Worm (Caenorhabditis elegans) whole organism, L2 larva: ENCODE data around the gene M153.3.

Experiments
- ama-1 ChIP-seq: fragments of 150-350 bp; optimal IDR thresholded peaks from 2 replicates; lab custom pipeline; 2018; ENCODE audit warnings: inconsistent platforms
- crh-2 ChIP-seq: sonication (generic microtip); optimal IDR thresholded peaks from 2 replicates; lab custom pipeline; 2017; ENCODE audit warnings: missing biosample characterization, missing genetic modification characterization
- dmd-4 ChIP-seq: sonication (generic microtip); optimal IDR thresholded peaks from 2 replicates; lab custom pipeline; 2017; ENCODE audit warnings: missing biosample characterization, missing genetic modification characterization
- egl-27 ChIP-seq: sonication (generic microtip); optimal IDR thresholded peaks from 3 replicates; lab custom pipeline; 2017; ENCODE audit warnings: missing biosample characterization, missing genetic modification reagents, missing genetic modification characterization
- elt-1 ChIP-seq: fragments of 150-350 bp; optimal IDR thresholded peaks from 2 replicates; lab custom pipeline; 2014; ENCODE audit warnings: missing biosample characterization, missing genetic modification characterization
- elt-3 ChIP-seq: sonication (generic microtip); optimal IDR thresholded peaks from 2 replicates; lab custom pipeline; 2017; ENCODE audit warnings: missing biosample characterization, missing genetic modification characterization
- fos-1 ChIP-seq: fragments of 150-350 bp; optimal IDR thresholded peaks from 2 replicates; lab custom pipeline; 2014; ENCODE audit warnings: missing biosample characterization, missing genetic modification characterization
- nhr-11 ChIP-seq: fragments of 150-350 bp; optimal IDR thresholded peaks from 2 replicates; lab custom pipeline; 2014; ENCODE audit warnings: missing biosample characterization, missing genetic modification characterization
- nhr-237 ChIP-seq: fragments of 150-350 bp; optimal IDR thresholded peaks from 2 replicates; lab custom pipeline; 2014; ENCODE audit warnings: missing biosample characterization, missing genetic modification characterization
- snpc-4 ChIP-seq: fragments of 150-350 bp; optimal IDR thresholded peaks from 2 replicates; lab custom pipeline; 2014; ENCODE audit warnings: missing biosample characterization, missing genetic modification characterization
- unc-62 ChIP-seq: fragments of 150-350 bp; optimal IDR thresholded peaks from 2 replicates; lab custom pipeline; 2014; ENCODE audit warnings: missing biosample characterization, missing genetic modification reagents, missing genetic modification characterization
- ztf-11 ChIP-seq: sonication (generic microtip); optimal IDR thresholded peaks from 2 replicates; lab custom pipeline; 2017; ENCODE audit warnings: missing biosample characterization, missing genetic modification characterization

DNA sequence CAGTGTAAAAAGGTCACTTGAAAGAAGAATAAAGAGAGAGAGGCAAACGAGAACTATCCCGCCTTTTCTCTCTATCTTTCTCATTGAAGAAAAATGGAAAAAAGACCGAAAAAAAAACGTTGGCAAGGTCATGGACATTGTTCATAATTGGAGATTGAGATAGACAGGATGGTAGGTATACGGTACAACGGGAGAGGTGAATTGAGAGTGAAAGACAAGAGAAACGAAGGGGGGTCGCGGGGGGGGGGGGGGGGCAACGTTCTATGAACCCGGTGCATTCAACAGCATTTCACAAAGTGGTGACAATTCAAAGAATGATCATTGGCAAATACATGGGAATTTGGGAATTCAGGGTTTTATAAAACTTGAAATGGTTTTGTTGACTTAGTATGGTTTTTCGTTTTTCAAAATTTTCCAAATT, 34.2 kb downstream of the M153.3 start:
- no peak for TF ChIP-seq unc-62 (GFP tag; lab: Kevin White, UChicago)
- no peak for TF ChIP-seq fos-1 (tag; lab: Kevin White, UChicago)
- no peak for TF ChIP-seq ztf-11 (tag; lab: Kevin White, UChicago)
- no peak for TF ChIP-seq nhr-11 (tag; lab: Kevin White, UChicago)
- TF ChIP-seq snpc-4 (tag; lab: Kevin White, UChicago) = no peak
- peak; percentile 45 for TF ChIP-seq crh-2 (tag; lab: Kevin White, UChicago)
- no peak for TF ChIP-seq elt-3 (tag; lab: Kevin White, UChicago)
- no peak for TF ChIP-seq egl-27 (tag; lab: Kevin White, UChicago)
- no peak for TF ChIP-seq elt-1 (tag; lab: Kevin White, UChicago)
- TF ChIP-seq ama-1 (lab: Kevin White, UChicago) = no peak
- TF ChIP-seq dmd-4 (tag; lab: Kevin White, UChicago) = no peak
- no peak for TF ChIP-seq nhr-237 (tag; lab: Kevin White, UChicago)
